Worm (Caenorhabditis elegans) whole organism, L4 larva: Measurements from ENCODE around the gene fbxb-16.

Source experiments
- D1046.2 ChIP-seq: fragments of 200-800 bp; sonication (Bioruptor generic); IDR thresholded peaks from 2 replicates; pipeline ENCODE4 v1.3.6; 2022; ENCODE audit warnings: missing genetic modification characterization, missing compliant biosample characterization
- ceh-62 ChIP-seq: sonication (generic microtip); optimal IDR thresholded peaks from 2 replicates; lab custom pipeline; 2017; ENCODE audit warnings: missing biosample characterization, missing genetic modification characterization
- lin-15B ChIP-seq: fragments of 150-350 bp; sonication (generic microtip); optimal IDR thresholded peaks from 3 replicates; lab custom pipeline; 2014; ENCODE audit warnings: missing biosample characterization, missing genetic modification characterization
- madf-5 ChIP-seq, 2 experiments: fragments of 200-800 bp; sonication (Bioruptor generic); IDR thresholded peaks; 2 replicates each; pipeline ENCODE4 v1.3.6; 2022; ENCODE audit warnings: missing compliant biosample characterization in 2 of 2, missing genetic modification characterization in 2 of 2
- mdt-29 ChIP-seq: fragments of 200-800 bp; sonication (Bioruptor generic); IDR thresholded peaks from 2 replicates; pipeline ENCODE4 v1.3.6; 2022; ENCODE audit warnings: missing genetic modification reagents, missing genetic modification characterization, missing compliant biosample characterization
- nhr-28 ChIP-seq: fragments of 150-350 bp; optimal IDR thresholded peaks from 2 replicates; lab custom pipeline; 2014; ENCODE audit warnings: missing biosample characterization, missing genetic modification characterization
- nhr-76 ChIP-seq: fragments of 150-350 bp; optimal IDR thresholded peaks from 2 replicates; lab custom pipeline; 2014; ENCODE audit warnings: missing biosample characterization, missing genetic modification characterization
- zag-1 ChIP-seq: fragments of 150-350 bp; optimal IDR thresholded peaks from 2 replicates; lab custom pipeline; 2014; ENCODE audit warnings: missing biosample characterization, missing genetic modification characterization
- ztf-7 ChIP-seq: fragments of 150-350 bp; optimal IDR thresholded peaks from 2 replicates; lab custom pipeline; 2014; ENCODE audit warnings: missing biosample characterization, missing genetic modification characterization

- TF ChIP-seq ztf-7 (tag; lab: Kevin White, UChicago): no peak
- no peak for TF ChIP-seq mdt-29 (GFP tag; lab: Robert Waterston, UW)
- TF ChIP-seq madf-5 (GFP tag; IDR thresholded peaks at IDR 0.05; lab: Robert Waterston, UW): no peak
- no peak for TF ChIP-seq zag-1 (tag; lab: Kevin White, UChicago)
- TF ChIP-seq D1046.2: no peak
- no peak for TF ChIP-seq ceh-62 (tag; lab: Kevin White, UChicago)
- no peak for TF ChIP-seq lin-15B
- TF ChIP-seq nhr-28 (tag; lab: Kevin White, UChicago): peak; percentile 36
- TF ChIP-seq nhr-76 (tag; lab: Kevin White, UChicago): no peak
These were observed 11.8 kb upstream of the fbxb-16 start, which contains the start of gene duxl-1 for ce11 chrII:1663516-1663915.
